Fruit fly (Drosophila melanogaster): Measurements from ENCODE around the gene chic.

DNA sequence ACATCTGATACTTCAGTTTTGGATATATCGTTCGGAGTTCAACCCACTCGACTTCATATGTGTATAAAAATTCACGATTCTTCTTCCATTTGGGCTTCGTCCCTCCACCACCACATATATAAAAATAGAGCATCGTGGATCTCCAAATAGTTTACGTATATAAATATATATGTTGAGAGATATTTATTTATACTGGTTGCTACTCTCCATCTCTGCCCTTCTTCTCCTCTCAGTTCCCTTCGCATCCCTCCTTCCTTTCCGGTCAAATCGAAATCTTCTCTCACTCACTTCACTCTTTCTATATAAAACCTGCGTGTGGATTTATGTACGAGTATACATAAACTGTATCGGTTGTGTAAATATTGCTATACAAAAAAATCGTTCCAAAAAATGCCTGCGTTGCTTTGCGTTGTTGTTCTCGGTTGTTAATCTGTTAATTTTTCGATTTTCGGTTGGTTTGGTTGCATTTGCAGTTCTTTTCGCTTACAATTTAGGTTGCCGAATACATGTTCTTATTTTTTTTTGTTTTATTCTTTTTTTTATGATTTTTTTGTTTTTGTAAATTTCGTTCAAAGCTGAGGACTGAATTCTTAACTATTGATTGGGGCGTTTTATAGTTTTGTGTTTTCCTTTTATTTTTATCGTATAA, 8.1 kb downstream of the chic start:
- TF ChIP-seq psq (optimal IDR thresholded peaks at IDR 0.05) (no peak), ttk (optimal IDR thresholded peaks at IDR 0.05) (no peak), insv (optimal IDR thresholded peaks at IDR 0.05) (no peak), Sin3A (optimal IDR thresholded peaks at IDR 0.05) (no peak)
